Worm (Caenorhabditis elegans): ENCODE measurements around the gene nhr-171.

Gene nhr-171

ce11 chrV:7508566-7509044, 3.0 kb upstream of the nhr-171 start, which contains the start of the genes str-31 and nhr-172:
TSS of gene str-31 (minus strand) at chrV:7508666.
TSS of gene nhr-172 (plus strand) at chrV:7508994.
- TF ChIP-seq drap-1 (GFP tag; optimal IDR thresholded peaks at IDR 0.05), result no peak
- no peak for TF ChIP-seq bed-3 (GFP tag; optimal IDR thresholded peaks at IDR 0.05)
- no peak for TF ChIP-seq ceh-39 (tag; optimal IDR thresholded peaks at IDR 0.05)
- peak; percentile 19 for TF ChIP-seq unc-62 (GFP tag; optimal IDR thresholded peaks at IDR 0.05)
- TF ChIP-seq nhr-2 (tag; optimal IDR thresholded peaks at IDR 0.05), result no peak

DNA sequence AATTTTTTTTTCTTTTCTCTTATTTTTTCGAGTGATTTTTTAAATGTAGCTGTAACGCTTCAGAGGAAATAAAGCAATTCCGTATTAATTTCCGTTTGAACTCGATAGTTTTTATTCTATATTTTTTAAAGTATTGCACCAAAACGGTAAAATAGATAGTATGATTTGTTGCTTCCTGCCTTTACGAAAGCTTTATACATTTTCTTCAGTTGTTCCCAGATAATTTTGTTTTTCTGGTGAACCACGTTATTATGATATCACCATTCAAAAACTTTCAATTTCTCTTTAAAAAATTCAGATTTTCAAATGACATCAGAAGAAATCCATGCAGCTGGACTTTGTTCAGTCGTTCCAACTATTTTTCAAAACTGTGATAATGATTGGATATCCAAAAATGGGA, 3.4 kb downstream of the nhr-171 start, which contains the start of gene srb-18:
srb-18 (plus strand) TSS at position 301 of the 400 bp plus-strand sequence.
- TF ChIP-seq nhr-12 (tag; optimal IDR thresholded peaks at IDR 0.05) (no peak), blmp-1 (tag; optimal IDR thresholded peaks at IDR 0.05) (no peak), sptf-1 (tag; optimal IDR thresholded peaks at IDR 0.05) (no peak), tbx-8 (GFP tag; optimal IDR thresholded peaks at IDR 0.05) (no peak), ceh-43 (GFP tag; optimal IDR thresholded peaks at IDR 0.05) (no peak), mab-5 (tag; optimal IDR thresholded peaks at IDR 0.05) (no peak), flh-1 (GFP tag; optimal IDR thresholded peaks at IDR 0.05) (no peak), M03D4.4 (tag; optimal IDR thresholded peaks at IDR 0.05) (no peak), nhr-2 (tag; optimal IDR thresholded peaks at IDR 0.05) (no peak), mls-2 (tag; optimal IDR thresholded peaks at IDR 0.05) (no peak), lsy-2 (tag; optimal IDR thresholded peaks at IDR 0.05) (no peak), pha-4 (tag; optimal IDR thresholded peaks at IDR 0.05) (no peak), sem-2 (GFP tag; optimal IDR thresholded peaks at IDR 0.05) (no peak)

- TF ChIP-seq ces-1 (GFP tag; optimal IDR thresholded peaks at IDR 0.05) (peak; percentile 31), bed-3 (GFP tag; optimal IDR thresholded peaks at IDR 0.05) (no peak)
Observed at ce11 chrV:7520077-7520476, 8.5 kb downstream of the nhr-171 start, which contains the start of gene srb-19. TSS of gene srb-19 (minus strand) at chrV:7520177.

ce11 chrV:7521304-7521703, 9.7 kb downstream of the nhr-171 start:
- TF ChIP-seq elt-1 (tag; optimal IDR thresholded peaks at IDR 0.05; ENCODE audit: borderline replicate concordance, insufficient read depth), result no peak
- TF ChIP-seq nhr-237 (tag; optimal IDR thresholded peaks at IDR 0.05), result no peak
- TF ChIP-seq nhr-28 (tag; optimal IDR thresholded peaks at IDR 0.05), result no peak
- TF ChIP-seq bed-3 (GFP tag; optimal IDR thresholded peaks at IDR 0.05), result no peak
- TF ChIP-seq drap-1 (GFP tag; optimal IDR thresholded peaks at IDR 0.05), result no peak
- TF ChIP-seq tbx-8 (GFP tag; optimal IDR thresholded peaks at IDR 0.05), result no peak
- no peak for TF ChIP-seq lin-32 (GFP tag; optimal IDR thresholded peaks at IDR 0.05)
- TF ChIP-seq ceh-39 (tag; optimal IDR thresholded peaks at IDR 0.05), result no peak
- TF ChIP-seq ztf-11 (tag; optimal IDR thresholded peaks at IDR 0.05), result no peak
- TF ChIP-seq ceh-43 (GFP tag; optimal IDR thresholded peaks at IDR 0.05), result no peak

DNA sequence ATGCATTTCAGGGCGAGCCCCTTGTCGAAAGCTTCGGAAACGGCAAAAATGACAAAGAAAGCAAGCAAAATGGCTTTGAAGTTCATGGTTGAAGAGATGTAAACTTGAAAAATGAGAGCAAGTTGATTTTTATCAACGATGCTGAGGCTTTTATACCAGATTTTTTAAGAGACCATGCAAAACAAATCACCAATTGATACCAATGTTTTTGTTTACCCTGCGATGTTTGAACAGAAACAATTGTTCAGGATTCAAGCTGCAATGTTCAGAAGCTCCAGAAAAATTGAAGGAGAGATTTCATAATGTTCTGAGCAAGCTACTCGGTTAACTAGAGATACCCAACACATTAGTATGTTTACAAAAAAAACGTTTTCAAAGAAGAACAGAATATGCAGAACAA, 10.7 kb downstream of the nhr-171 start, which contains the start of gene C54F6.15:
C54F6.15 (minus strand) TSS at position 101 of the 400 bp plus-strand sequence.
- TF ChIP-seq unc-39 (tag; optimal IDR thresholded peaks at IDR 0.05) (no peak), lin-13 (tag; optimal IDR thresholded peaks at IDR 0.05) (no peak), mab-5 (tag; optimal IDR thresholded peaks at IDR 0.05) (no peak), ceh-39 (tag; optimal IDR thresholded peaks at IDR 0.05) (no peak), flh-1 (GFP tag; optimal IDR thresholded peaks at IDR 0.05) (no peak), ceh-43 (GFP tag; optimal IDR thresholded peaks at IDR 0.05) (no peak), tbx-8 (GFP tag; optimal IDR thresholded peaks at IDR 0.05) (no peak), ztf-11 (tag; optimal IDR thresholded peaks at IDR 0.05) (no peak), hlh-1 (tag; optimal IDR thresholded peaks at IDR 0.05) (no peak), lin-32 (GFP tag; optimal IDR thresholded peaks at IDR 0.05) (no peak), ham-2 (GFP tag; optimal IDR thresholded peaks at IDR 0.05) (no peak), cnd-1 (tag; optimal IDR thresholded peaks at IDR 0.05) (no peak), blmp-1 (tag; optimal IDR thresholded peaks at IDR 0.05) (no peak), mep-1 (tag; optimal IDR thresholded peaks at IDR 0.05) (no peak), mls-2 (tag; optimal IDR thresholded peaks at IDR 0.05) (no peak), nhr-237 (tag; optimal IDR thresholded peaks at IDR 0.05) (no peak), pha-4 (tag; optimal IDR thresholded peaks at IDR 0.05) (no peak), nhr-28 (tag; optimal IDR thresholded peaks at IDR 0.05) (no peak), ceh-83 (GFP tag; optimal IDR thresholded peaks at IDR 0.05) (no peak), sptf-1 (tag; optimal IDR thresholded peaks at IDR 0.05) (no peak)

Measured in whole organism, mixed stage, embryonic.